Worm (Caenorhabditis elegans): ENCODE results near the gene F46B3.16.

Gene F46B3.16

DNA sequence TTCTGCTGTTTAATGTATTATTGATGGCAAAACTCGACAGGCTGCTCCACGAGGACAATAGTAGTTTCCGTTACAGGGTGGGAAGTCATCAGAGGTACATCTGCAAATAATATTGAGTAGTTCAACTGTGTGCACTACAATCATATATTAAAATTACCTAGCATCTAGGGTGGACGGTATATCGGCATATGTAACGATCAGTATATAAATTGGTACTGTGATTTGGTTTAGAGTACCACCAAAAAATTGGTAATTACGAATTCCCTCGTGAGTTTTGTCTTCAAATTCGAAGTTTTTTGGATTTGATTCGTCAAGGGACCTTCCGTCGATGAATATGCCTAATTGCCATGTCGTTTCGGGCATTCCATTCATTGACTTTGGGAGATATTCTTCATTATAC is 2.4 kb downstream of the F46B3.16 start, which contains the start of gene ttr-13:
TSS of gene ttr-13 (minus strand) at position 101 of the 400 bp plus-strand sequence.
- TF ChIP-seq madf-9 (GFP tag; conservative IDR thresholded peaks at IDR 0.05) (no peak), mxl-2 (GFP tag; conservative IDR thresholded peaks at IDR 0.05) (no peak), egl-43 (GFP tag; IDR thresholded peaks at IDR 0.05) (no peak)

DNA sequence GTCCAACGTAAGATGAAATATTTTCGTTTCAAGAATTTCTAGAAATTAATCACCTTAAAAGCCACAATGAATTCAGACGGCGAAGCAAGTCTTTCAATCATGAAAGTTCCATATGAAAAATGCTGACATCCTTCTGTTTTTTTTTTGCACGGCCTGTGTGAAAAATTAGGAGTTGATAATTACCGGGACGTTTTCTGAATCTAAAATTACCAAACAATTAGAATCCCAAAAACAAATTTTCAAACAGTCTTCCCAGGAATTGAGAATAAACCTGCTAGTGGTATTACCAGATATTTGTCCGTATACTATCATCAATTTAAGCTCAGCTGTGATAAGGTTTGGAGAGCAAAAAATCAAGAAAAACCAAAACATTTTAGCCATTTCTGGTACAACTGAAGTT is 3.9 kb downstream of the F46B3.16 start, which contains the start of gene Y44A6B.3:
TSS of gene Y44A6B.3 (minus strand) at position 101 of the 400 bp plus-strand sequence.
- TF ChIP-seq mdl-1 (tag; optimal IDR thresholded peaks at IDR 0.05) (no peak), Y105C5A.15 (GFP tag; IDR thresholded peaks at IDR 0.05) (no peak), ceh-62 (tag; optimal IDR thresholded peaks at IDR 0.05) (no peak), ZK337.2 (GFP tag; IDR thresholded peaks at IDR 0.05) (no peak), zfp-2 (tag; optimal IDR thresholded peaks at IDR 0.05) (no peak), zip-11 (GFP tag; IDR thresholded peaks at IDR 0.05) (no peak), T26A8.4 (GFP tag; IDR thresholded peaks at IDR 0.05) (no peak), lin-38 (GFP tag; IDR thresholded peaks at IDR 0.05) (no peak), F44E2.7 (GFP tag; IDR thresholded peaks at IDR 0.05) (no peak), nhr-111 (GFP tag; optimal IDR thresholded peaks at IDR 0.05) (no peak), arid-1 (GFP tag; conservative IDR thresholded peaks at IDR 0.05) (no peak), ZK546.5 (tag; optimal IDR thresholded peaks at IDR 0.05) (no peak), nhr-25 (tag; optimal IDR thresholded peaks at IDR 0.05; ENCODE audit: borderline replicate concordance, insufficient read depth) (no peak), F37D6.2 (tag; optimal IDR thresholded peaks at IDR 0.05) (no peak), snpc-4 (tag; optimal IDR thresholded peaks at IDR 0.05) (no peak), nhr-237 (tag; optimal IDR thresholded peaks at IDR 0.05) (no peak), egl-43 (GFP tag; IDR thresholded peaks at IDR 0.05) (no peak), spr-3 (GFP tag; optimal IDR thresholded peaks at IDR 0.05) (no peak), ceh-82 (tag; optimal IDR thresholded peaks at IDR 0.05) (no peak), ces-1 (GFP tag; optimal IDR thresholded peaks at IDR 0.05) (no peak)

DNA sequence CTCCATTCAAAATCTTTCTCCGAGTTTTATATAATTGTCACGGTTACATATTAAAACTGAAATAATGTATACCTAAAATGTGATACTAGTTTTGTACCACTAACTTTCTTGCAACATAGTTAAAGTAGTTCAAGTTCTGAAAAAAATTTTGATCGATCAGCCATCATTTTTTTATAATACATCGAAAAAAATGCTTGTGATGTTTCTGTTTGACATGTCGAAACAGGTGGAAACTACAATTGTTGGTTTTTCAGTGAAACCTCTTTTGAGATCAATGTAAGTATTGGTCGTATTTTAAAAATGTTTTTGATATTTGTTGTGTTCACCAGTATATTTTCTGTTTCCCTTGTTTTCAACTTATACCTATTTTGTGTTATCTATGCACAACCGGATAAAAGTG is 4.9 kb downstream of the F46B3.16 start, which contains the start of gene srxa-14:
TSS of gene srxa-14 (plus strand) at position 301 of the 400 bp plus-strand sequence.
- TF ChIP-seq dmd-9 (GFP tag; IDR thresholded peaks at IDR 0.05) (no peak), T26A8.4 (GFP tag; IDR thresholded peaks at IDR 0.05) (no peak), lir-3 (tag; optimal IDR thresholded peaks at IDR 0.05) (no peak), dve-1 (tag; optimal IDR thresholded peaks at IDR 0.05; ENCODE audit: insufficient read depth) (no peak), Y48G9A.11 (GFP tag; IDR thresholded peaks at IDR 0.05) (no peak), hlh-11 (tag; optimal IDR thresholded peaks at IDR 0.05) (no peak), ceh-44 (GFP tag; IDR thresholded peaks at IDR 0.05) (no peak), snpc-1.2 (GFP tag; IDR thresholded peaks at IDR 0.05) (no peak), egl-27 (tag; optimal IDR thresholded peaks at IDR 0.05) (no peak), lin-13 (GFP tag; optimal IDR thresholded peaks at IDR 0.05) (no peak), unc-130 (GFP tag; optimal IDR thresholded peaks at IDR 0.05) (no peak), rbr-2 (tag; optimal IDR thresholded peaks at IDR 0.05) (no peak)

DNA sequence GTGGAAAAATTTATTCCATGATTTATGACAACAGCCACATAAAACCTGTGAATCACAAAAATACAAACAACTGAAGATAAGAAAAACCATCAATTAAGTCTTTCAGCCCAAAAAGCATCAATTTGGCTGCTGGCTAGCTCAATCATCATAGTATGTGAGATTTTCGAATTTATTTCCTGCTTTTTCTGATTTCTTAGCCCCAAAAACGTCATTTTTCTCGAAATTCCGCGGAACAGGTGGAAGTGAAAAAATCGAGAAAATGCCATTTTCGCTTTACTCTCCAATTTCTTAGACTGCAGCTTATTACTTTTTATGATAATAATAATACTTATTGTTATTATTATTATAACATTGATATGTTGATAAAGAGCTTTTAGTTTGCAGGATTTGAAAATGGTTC is 7.5 kb downstream of the F46B3.16 start, which contains the start of gene srxa-15:
TSS of gene srxa-15 (plus strand) at position 301 of the 400 bp plus-strand sequence.
- TF ChIP-seq lin-38 (GFP tag; IDR thresholded peaks at IDR 0.05) (no peak), ctbp-1 (GFP tag; IDR thresholded peaks at IDR 0.05) (no peak), zip-11 (GFP tag; IDR thresholded peaks at IDR 0.05) (no peak), lin-15B (tag; optimal IDR thresholded peaks at IDR 0.05) (no peak), ceh-28 (tag; optimal IDR thresholded peaks at IDR 0.05) (no peak), T26A8.4 (GFP tag; IDR thresholded peaks at IDR 0.05) (no peak), zfp-3 (GFP tag; conservative IDR thresholded peaks at IDR 0.05) (no peak), F10B5.3 (tag; optimal IDR thresholded peaks at IDR 0.05) (no peak), mdt-29 (GFP tag; IDR thresholded peaks at IDR 0.05) (no peak), hif-1 (tag; optimal IDR thresholded peaks at IDR 0.05) (no peak), dve-1 (tag; optimal IDR thresholded peaks at IDR 0.05; ENCODE audit: insufficient read depth) (no peak), Y5F2A.4 (GFP tag; optimal IDR thresholded peaks at IDR 0.05) (no peak)
